Worm (Caenorhabditis elegans): Measurements from ENCODE around the gene C54C6.7.

- no peak for TF ChIP-seq fos-1 (tag; optimal IDR thresholded peaks at IDR 0.05)
- TF ChIP-seq ceh-82 (tag; optimal IDR thresholded peaks at IDR 0.05), result peak in 2 of 3 experiments; percentile 5 to 18
- TF ChIP-seq nhr-76 (tag; optimal IDR thresholded peaks at IDR 0.05), result no peak
Measured at ce11 chrIII:3499850-3500249, 46.4 kb downstream of the C54C6.7 start.
